Worm (Caenorhabditis elegans) whole organism, L4 larva: Measurements from ENCODE around the gene nhr-111.

ENCODE experiments used
- aha-1 ChIP-seq: fragments of 150-350 bp; peaks from one replicate; lab custom pipeline; 2014; ENCODE audit warnings: missing biosample characterization, missing genetic modification characterization
- lin-39 ChIP-seq: fragments of 150-350 bp; optimal IDR thresholded peaks from 2 replicates; lab custom pipeline; 2014; ENCODE audit warnings: missing biosample characterization, missing genetic modification reagents, missing genetic modification characterization
- pqm-1 ChIP-seq: sonication (generic microtip); optimal IDR thresholded peaks from 2 replicates; lab custom pipeline; 2017; ENCODE audit warnings: missing biosample characterization, missing genetic modification characterization
- ztf-11 ChIP-seq: fragments of 150-350 bp; optimal IDR thresholded peaks from 2 replicates; lab custom pipeline; 2014; ENCODE audit warnings: missing biosample characterization, missing genetic modification characterization

DNA sequence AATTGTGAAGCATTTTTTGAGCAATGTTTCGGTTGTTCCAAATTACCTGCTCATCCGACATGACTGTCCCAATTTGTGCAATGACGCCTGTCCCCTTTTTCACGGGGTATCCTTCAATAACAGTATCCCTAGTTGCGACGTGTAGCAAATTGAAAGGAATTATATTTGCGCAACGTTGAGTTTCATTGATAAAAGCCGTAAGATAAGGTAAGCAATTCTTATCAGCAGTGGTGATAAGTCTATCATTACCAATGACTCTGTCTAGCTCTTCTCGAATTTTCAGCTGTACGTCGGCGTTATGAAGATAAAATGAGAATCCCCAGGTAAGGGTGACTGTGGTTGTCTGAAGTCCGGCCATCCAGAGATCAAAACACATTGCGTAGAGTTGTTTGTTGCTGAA is 49.5 kb upstream of the nhr-111 start:
- TF ChIP-seq pqm-1 (tag; lab: Kevin White, UChicago) (no peak), lin-39 (no peak), ztf-11 (no peak), aha-1 (tag; lab: Kevin White, UChicago) (no peak)
